Worm (Caenorhabditis elegans) whole organism, late embryonic: ENCODE results near the gene C14C6.3.

Experiments
- ceh-19 ChIP-seq: fragments of 200-800 bp; sonication (Bioruptor generic); optimal IDR thresholded peaks from 2 replicates; lab custom pipeline; 2018; ENCODE audit warnings: mild to moderate bottlenecking, missing genetic modification characterization, missing compliant biosample characterization
- ceh-24 ChIP-seq: sonication (generic microtip); optimal IDR thresholded peaks from 2 replicates; lab custom pipeline; 2016; ENCODE audit warnings: mild to moderate bottlenecking, missing genetic modification characterization, missing compliant biosample characterization
- eyg-1 ChIP-seq: sonication (generic microtip); optimal IDR thresholded peaks from 2 replicates; lab custom pipeline; 2016; ENCODE audit warnings: missing genotype, missing genetic modification characterization, missing compliant biosample characterization
- sox-4 ChIP-seq: sonication (generic microtip); optimal IDR thresholded peaks from 2 replicates; lab custom pipeline; 2017; ENCODE audit warnings: mild to moderate bottlenecking, missing genetic modification characterization, inconsistent platforms, missing compliant biosample characterization
- unc-42 ChIP-seq: sonication (generic microtip); optimal IDR thresholded peaks from 2 replicates; lab custom pipeline; 2016; ENCODE audit warnings: missing genotype, missing genetic modification characterization, missing compliant biosample characterization

ce11 chrV:505191-505590 lies 38.1 kb upstream of the C14C6.3 start, which contains the start of gene srlf-19:
- no peak for TF ChIP-seq ceh-19 (GFP tag; lab: Kevin White, UChicago)
- TF ChIP-seq eyg-1 (tag; lab: Kevin White, UChicago): no peak
- TF ChIP-seq ceh-24: no peak
- no peak for TF ChIP-seq sox-4 (tag; lab: Kevin White, UChicago)
- TF ChIP-seq unc-42 (tag; lab: Kevin White, UChicago): no peak
